Worm (Caenorhabditis elegans) whole organism, young adult: Measurements from ENCODE around the gene F18E9.7.

Source experiments
- F10E7.11 ChIP-seq: sonication (generic microtip); optimal IDR thresholded peaks from 2 replicates; lab custom pipeline; 2017; ENCODE audit warnings: mild to moderate bottlenecking, missing genetic modification characterization, moderate library complexity, missing compliant biosample characterization
- F37B4.10 ChIP-seq: fragments of 200-800 bp; sonication (Bioruptor generic); IDR thresholded peaks from 2 replicates; pipeline ENCODE4 v1.3.6; 2022; ENCODE audit warnings: missing genetic modification characterization, missing compliant biosample characterization
- F57A8.1 ChIP-seq: fragments of 200-800 bp; sonication (Bioruptor generic); optimal IDR thresholded peaks from 2 replicates; lab custom pipeline; 2018; ENCODE audit warnings: mild to moderate bottlenecking, missing genetic modification characterization, moderate library complexity, missing compliant biosample characterization
- K12H6.12 ChIP-seq: fragments of 200-800 bp; sonication (Bioruptor generic); optimal IDR thresholded peaks from 2 replicates; lab custom pipeline; 2018; ENCODE audit warnings: mild to moderate bottlenecking, missing genetic modification characterization, missing compliant biosample characterization
- Y53F4B.3 ChIP-seq: fragments of 200-800 bp; sonication (Bioruptor generic); IDR thresholded peaks from 2 replicates; pipeline ENCODE4 v1.3.6; 2022; ENCODE audit warnings: missing genetic modification reagents, missing genetic modification characterization, missing compliant biosample characterization
- Y56A3A.18 ChIP-seq: fragments of 200-800 bp; sonication (Bioruptor generic); IDR thresholded peaks from 2 replicates; pipeline ENCODE4 v1.3.6; 2022; ENCODE audit warnings: missing genetic modification reagents, missing genetic modification characterization, missing compliant biosample characterization
- Y79H2A.3 ChIP-seq: fragments of 200-800 bp; sonication (Bioruptor generic); conservative IDR thresholded peaks from 2 replicates; pipeline ENCODE4 v1.3.6; 2022; ENCODE audit warnings: missing genetic modification reagents, missing genetic modification characterization, missing compliant biosample characterization
- Y95B8A.8 ChIP-seq: fragments of 200-800 bp; sonication (Bioruptor generic); IDR thresholded peaks from 2 replicates; pipeline ENCODE4 v1.3.6; 2022; ENCODE audit warnings: missing genetic modification reagents, missing genetic modification characterization, missing compliant biosample characterization
- ama-1 ChIP-seq, 3 experiments: fragments of 150-350 bp in 1 of 3; sonication (generic microtip) in 2 of 3; optimal IDR thresholded peaks; 2 replicates each; lab custom pipeline; 2014 to 2018; ENCODE audit warnings: missing biosample characterization in 2 of 3, missing genetic modification characterization in 2 of 3, missing genetic modification reagents in 2 of 3
- athp-1 ChIP-seq: sonication (generic microtip); optimal IDR thresholded peaks from 2 replicates; lab custom pipeline; 2017; ENCODE audit warnings: mild to moderate bottlenecking, missing genetic modification characterization, missing compliant biosample characterization
- attf-6 ChIP-seq: fragments of 200-800 bp; sonication (Bioruptor generic); IDR thresholded peaks from 2 replicates; pipeline ENCODE4 v1.3.6; 2022; ENCODE audit warnings: missing genetic modification reagents, missing genetic modification characterization, missing compliant biosample characterization
- bed-2 ChIP-seq: fragments of 200-800 bp; sonication (Bioruptor generic); IDR thresholded peaks from 2 replicates; pipeline ENCODE4 v1.3.6; 2022; ENCODE audit warnings: missing genetic modification reagents, missing genetic modification characterization, missing compliant biosample characterization
- ccch-3 ChIP-seq: fragments of 200-800 bp; sonication (Bioruptor generic); optimal IDR thresholded peaks from 2 replicates; lab custom pipeline; 2018; ENCODE audit warnings: mild to moderate bottlenecking, missing genetic modification characterization, missing compliant biosample characterization
- ceh-100 ChIP-seq: fragments of 200-800 bp; sonication (Bioruptor generic); IDR thresholded peaks from 2 replicates; pipeline ENCODE4 v1.3.6; 2022; ENCODE audit warnings: missing genetic modification reagents, missing genetic modification characterization, missing compliant biosample characterization
- ceh-27 ChIP-seq: fragments of 200-800 bp; sonication (Bioruptor generic); optimal IDR thresholded peaks from 2 replicates; lab custom pipeline; 2018; ENCODE audit warnings: mild to moderate bottlenecking, missing genetic modification characterization, moderate library complexity, missing compliant biosample characterization
- ceh-58 ChIP-seq: fragments of 200-800 bp; sonication (Bioruptor generic); IDR thresholded peaks from 2 replicates; pipeline ENCODE4 v1.3.6; 2022; ENCODE audit warnings: missing genetic modification characterization, missing compliant biosample characterization
- chd-7 ChIP-seq: sonication (generic microtip); optimal IDR thresholded peaks from 2 replicates; lab custom pipeline; 2016; ENCODE audit warnings: mild to moderate bottlenecking, missing genetic modification characterization, moderate library complexity, missing compliant biosample characterization
- die-1 ChIP-seq: sonication (generic microtip); optimal IDR thresholded peaks from 2 replicates; lab custom pipeline; 2016; ENCODE audit warnings: missing genotype, mild to moderate bottlenecking, missing genetic modification characterization, missing compliant biosample characterization
- efl-1 ChIP-seq: fragments of 150-350 bp; optimal IDR thresholded peaks from 2 replicates; lab custom pipeline; 2014; ENCODE audit warnings: missing biosample characterization, missing genetic modification reagents, missing genetic modification characterization
- egl-18 ChIP-seq: fragments of 200-800 bp; sonication (Bioruptor generic); IDR thresholded peaks from 2 replicates; pipeline ENCODE4 v1.3.6; 2022; ENCODE audit warnings: missing genetic modification reagents, missing genetic modification characterization, missing compliant biosample characterization
- egrh-3 ChIP-seq: fragments of 200-800 bp; sonication (Bioruptor generic); IDR thresholded peaks from 2 replicates; pipeline ENCODE4 v1.3.6; 2022; ENCODE audit warnings: missing genetic modification reagents, missing genetic modification characterization, missing compliant biosample characterization
- fkh-3 ChIP-seq: sonication (generic microtip); optimal IDR thresholded peaks from 2 replicates; lab custom pipeline; 2016; ENCODE audit warnings: mild to moderate bottlenecking, missing genetic modification characterization, missing compliant biosample characterization
- gei-17 ChIP-seq: fragments of 200-800 bp; sonication (Bioruptor generic); optimal IDR thresholded peaks from 2 replicates; lab custom pipeline; 2018; ENCODE audit warnings: mild to moderate bottlenecking, missing genetic modification characterization, missing compliant biosample characterization
- hlh-12 ChIP-seq: sonication (generic microtip); optimal IDR thresholded peaks from 2 replicates; lab custom pipeline; 2016; ENCODE audit warnings: missing genetic modification characterization, missing compliant biosample characterization
- hmg-1.2 ChIP-seq: fragments of 200-800 bp; sonication (Bioruptor generic); IDR thresholded peaks from 2 replicates; pipeline ENCODE4 v1.3.6; 2022; ENCODE audit warnings: missing genetic modification reagents, missing genetic modification characterization, missing compliant biosample characterization
- let-526 ChIP-seq: fragments of 200-800 bp; sonication (Bioruptor generic); IDR thresholded peaks from 2 replicates; pipeline ENCODE4 v1.3.6; 2022; ENCODE audit warnings: missing genetic modification reagents, missing genetic modification characterization, missing compliant biosample characterization
- lin-35 ChIP-seq, 3 experiments: fragments of 150-350 bp in 2 of 3; sonication (generic microtip) in 1 of 3; optimal IDR thresholded peaks; 2 replicates each; lab custom pipeline; 2014 to 2018; ENCODE audit warnings: missing biosample characterization in 3 of 3, missing genetic modification characterization in 3 of 3, missing genetic modification reagents in 3 of 3
- lin-54 ChIP-seq: fragments of 200-800 bp; sonication (Bioruptor generic); optimal IDR thresholded peaks from 2 replicates; lab custom pipeline; 2018; ENCODE audit warnings: mild to moderate bottlenecking, missing genetic modification characterization, missing compliant biosample characterization
- lsl-1 ChIP-seq: fragments of 200-800 bp; sonication (Bioruptor generic); optimal IDR thresholded peaks from 2 replicates; lab custom pipeline; 2018; ENCODE audit warnings: mild to moderate bottlenecking, missing genetic modification characterization, moderate library complexity, missing compliant biosample characterization
- lsy-27 ChIP-seq: sonication (generic microtip); optimal IDR thresholded peaks from 2 replicates; lab custom pipeline; 2017; ENCODE audit warnings: missing genetic modification characterization, mild to moderate bottlenecking, missing compliant biosample characterization, antibody characterized with exemption, missing genotype, borderline replicate concordance; ENCODE audit not compliant: insufficient read depth
- madf-10 ChIP-seq: sonication (generic microtip); optimal IDR thresholded peaks from 2 replicates; lab custom pipeline; 2016; ENCODE audit warnings: mild to moderate bottlenecking, missing genetic modification characterization, missing compliant biosample characterization
- madf-8 ChIP-seq: fragments of 200-800 bp; sonication (Bioruptor generic); conservative IDR thresholded peaks from 2 replicates; pipeline ENCODE4 v1.3.6; 2022; ENCODE audit warnings: missing genetic modification reagents, missing genetic modification characterization, missing compliant biosample characterization
- nfya-1 ChIP-seq: sonication (generic microtip); optimal IDR thresholded peaks from 2 replicates; lab custom pipeline; 2017; ENCODE audit warnings: antibody characterized with exemption, missing compliant biosample characterization, missing genetic modification characterization, borderline replicate concordance; ENCODE audit not compliant: insufficient read depth
- nfya-2 ChIP-seq: fragments of 200-800 bp; sonication (Bioruptor generic); IDR thresholded peaks from 2 replicates; pipeline ENCODE4 v1.3.6; 2022; ENCODE audit warnings: missing genetic modification reagents, missing genetic modification characterization, missing compliant biosample characterization
- nfyb-1 ChIP-seq: fragments of 200-800 bp; sonication (Bioruptor generic); IDR thresholded peaks from 2 replicates; pipeline ENCODE4 v1.3.6; 2022; ENCODE audit warnings: missing genetic modification reagents, missing genetic modification characterization, missing compliant biosample characterization
- nhr-120 ChIP-seq: fragments of 200-800 bp; sonication (Bioruptor generic); IDR thresholded peaks from 2 replicates; pipeline ENCODE4 v1.3.6; 2022; ENCODE audit warnings: missing genetic modification characterization, missing compliant biosample characterization
- nhr-179 ChIP-seq: sonication (generic microtip); optimal IDR thresholded peaks from 2 replicates; lab custom pipeline; 2016; ENCODE audit warnings: mild to moderate bottlenecking, missing genetic modification characterization, missing compliant biosample characterization
- pha-4 ChIP-seq: fragments of 150-350 bp; sonication (generic microtip); optimal IDR thresholded peaks from 2 replicates; lab custom pipeline; 2014; ENCODE audit warnings: missing biosample characterization, missing genetic modification reagents, missing genetic modification characterization
- rcor-1 ChIP-seq: fragments of 200-800 bp; sonication (Bioruptor generic); IDR thresholded peaks from 2 replicates; pipeline ENCODE4 v1.3.6; 2022; ENCODE audit warnings: missing genetic modification reagents, missing genetic modification characterization, missing compliant biosample characterization
- repo-1 ChIP-seq: sonication (generic microtip); optimal IDR thresholded peaks from 2 replicates; lab custom pipeline; 2017; ENCODE audit warnings: mild to moderate bottlenecking, missing genetic modification characterization, missing compliant biosample characterization
- sdz-38 ChIP-seq: sonication (generic microtip); optimal IDR thresholded peaks from 2 replicates; lab custom pipeline; 2016; ENCODE audit warnings: missing genotype, missing genetic modification characterization, missing compliant biosample characterization
- snpc-3.4 ChIP-seq: sonication (generic microtip); optimal IDR thresholded peaks from 2 replicates; lab custom pipeline; 2017; ENCODE audit warnings: missing genetic modification characterization, mild to moderate bottlenecking, missing compliant biosample characterization, antibody characterized with exemption, moderate library complexity, missing genotype, missing genetic modification reagents
- tbp1 ChIP-seq: fragments of 200-800 bp; sonication (Bioruptor generic); optimal IDR thresholded peaks from 2 replicates; lab custom pipeline; 2018; ENCODE audit warnings: mild to moderate bottlenecking, missing genetic modification characterization, missing compliant biosample characterization
- tlf-1 ChIP-seq: fragments of 200-800 bp; sonication (Bioruptor generic); optimal IDR thresholded peaks from 2 replicates; lab custom pipeline; 2018; ENCODE audit warnings: mild to moderate bottlenecking, missing genetic modification characterization, missing compliant biosample characterization
- unc-130 ChIP-seq: sonication (generic microtip); optimal IDR thresholded peaks from 2 replicates; lab custom pipeline; 2016; ENCODE audit warnings: missing genetic modification reagents, missing genetic modification characterization, missing compliant biosample characterization
- zfh-2 ChIP-seq: fragments of 200-800 bp; sonication (Bioruptor generic); conservative IDR thresholded peaks from 2 replicates; pipeline ENCODE4 v1.3.6; 2022; ENCODE audit warnings: missing genetic modification reagents, missing genetic modification characterization, missing compliant biosample characterization
- ztf-3 ChIP-seq: fragments of 200-800 bp; sonication (Bioruptor generic); optimal IDR thresholded peaks from 2 replicates; lab custom pipeline; 2018; ENCODE audit warnings: mild to moderate bottlenecking, missing genetic modification characterization, missing compliant biosample characterization

The F18E9.7 gene

DNA sequence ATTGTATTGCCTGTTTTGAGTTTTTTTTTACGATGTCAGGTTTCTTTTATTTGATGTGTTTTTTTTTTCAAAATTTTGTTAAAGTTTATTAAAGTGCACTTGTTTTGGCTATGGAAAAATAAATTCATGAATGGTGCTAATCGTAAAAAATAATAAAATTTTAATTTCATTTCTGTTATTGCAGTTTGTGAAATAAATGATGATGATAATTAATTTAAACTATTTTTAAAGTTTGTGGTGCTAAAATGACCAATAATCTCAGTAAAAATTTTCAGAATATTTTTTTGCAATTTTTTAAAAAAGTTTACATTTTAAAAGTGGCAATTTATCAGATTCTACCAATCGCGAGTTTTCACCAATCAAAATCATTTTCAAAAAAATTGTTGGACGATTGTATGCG, 46.3 kb upstream of the F18E9.7 start, which contains the start of gene stg-2 (continued):
- TF ChIP-seq repo-1 (tag; lab: Kevin White, UChicago) (no peak), Y56A3A.18 (GFP tag; lab: Robert Waterston, UW) (no peak), Y79H2A.3 (GFP tag; lab: Robert Waterston, UW) (no peak)

DNA sequence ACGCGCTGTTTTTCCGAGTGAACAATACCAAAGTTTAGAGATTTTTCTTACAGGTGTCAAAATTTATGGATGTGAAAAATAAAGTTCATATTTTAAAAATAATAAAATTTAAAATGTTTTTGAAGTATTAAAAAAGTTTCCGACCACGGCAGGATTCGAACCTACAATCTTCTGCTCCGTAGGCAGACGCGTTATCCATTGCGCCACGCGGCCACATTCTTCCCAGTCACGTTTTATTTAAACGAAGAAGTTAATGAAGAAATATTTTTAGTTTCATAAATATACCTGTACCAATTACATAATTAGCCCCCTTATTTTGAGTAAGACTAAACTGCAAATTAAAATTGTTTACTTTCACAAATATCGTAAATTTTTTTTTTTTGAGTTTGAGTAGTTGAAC, 43.1 kb upstream of the F18E9.7 start:
- TF ChIP-seq nhr-120 (GFP tag; lab: Robert Waterston, UW): no peak
- peak; percentile 54 for TF ChIP-seq snpc-3.4 (tag; lab: Kevin White, UChicago)
- no peak for TF ChIP-seq pha-4 (tag; lab: Kevin White, UChicago)
- no peak for TF ChIP-seq ceh-58 (GFP tag; lab: Robert Waterston, UW)
- peak; percentile 45 for TF ChIP-seq madf-10 (tag; lab: Kevin White, UChicago)
- no peak for TF ChIP-seq attf-6 (GFP tag; lab: Robert Waterston, UW)
- TF ChIP-seq F37B4.10 (GFP tag; lab: Robert Waterston, UW): no peak
- TF ChIP-seq die-1: peak; percentile 83
- TF ChIP-seq zfh-2 (GFP tag; lab: Robert Waterston, UW): no peak
- no peak for TF ChIP-seq nfya-2 (GFP tag; lab: Robert Waterston, UW)
- TF ChIP-seq lsl-1: no peak
- peak; percentile 73 for TF ChIP-seq rcor-1
- TF ChIP-seq chd-7 (tag; lab: Kevin White, UChicago): no peak
- TF ChIP-seq ceh-100: no peak
- no peak for TF ChIP-seq F57A8.1
- no peak for TF ChIP-seq egrh-3 (GFP tag; lab: Robert Waterston, UW)
- no peak for TF ChIP-seq nfya-1
- TF ChIP-seq tbp1 (GFP tag; lab: Kevin White, UChicago): peak; percentile 90
- peak; percentile 40 for TF ChIP-seq lin-54
- no peak for TF ChIP-seq bed-2
- TF ChIP-seq nhr-179 (tag; lab: Kevin White, UChicago): no peak
- TF ChIP-seq sdz-38 (tag; lab: Kevin White, UChicago): no peak
- TF ChIP-seq hlh-12 (tag; lab: Kevin White, UChicago): peak; percentile 71
- TF ChIP-seq lsy-27 (tag; lab: Kevin White, UChicago): no peak
- TF ChIP-seq gei-17 (GFP tag; lab: Kevin White, UChicago): no peak
- TF ChIP-seq Y95B8A.8 (GFP tag; lab: Robert Waterston, UW): no peak
- TF ChIP-seq madf-8 (GFP tag; lab: Robert Waterston, UW): no peak
- TF ChIP-seq athp-1 (tag; lab: Kevin White, UChicago): peak; percentile 42
- TF ChIP-seq egl-18 (GFP tag; lab: Robert Waterston, UW): no peak
- no peak for TF ChIP-seq Y53F4B.3
- no peak for TF ChIP-seq K12H6.12 (tag; lab: Kevin White, UChicago)
- TF ChIP-seq fkh-3 (tag; lab: Kevin White, UChicago): no peak
- no peak for TF ChIP-seq ztf-3 (GFP tag; lab: Kevin White, UChicago)
- peak in 1 of 3 experiments; percentile 61 for TF ChIP-seq lin-35 (GFP tag; optimal IDR thresholded peaks at IDR 0.05; lab: Kevin White, UChicago)
- no peak for TF ChIP-seq ama-1 (optimal IDR thresholded peaks at IDR 0.05; lab: Kevin White, UChicago)
- TF ChIP-seq ama-1 (GFP tag; optimal IDR thresholded peaks at IDR 0.05; lab: Kevin White, UChicago): peak; percentile 6 to 65
- TF ChIP-seq nfyb-1 (GFP tag; lab: Robert Waterston, UW): 0 out of 2 replicates have a peak, but pooled peaks have one; percentile 34
- peak; percentile 27 for TF ChIP-seq unc-130 (GFP tag; lab: Kevin White, UChicago)
- no peak for TF ChIP-seq efl-1 (GFP tag; lab: Kevin White, UChicago)
- no peak for TF ChIP-seq F10E7.11 (tag; lab: Kevin White, UChicago)
- TF ChIP-seq ceh-27 (GFP tag; lab: Kevin White, UChicago): no peak
- no peak for TF ChIP-seq ccch-3 (GFP tag; lab: Kevin White, UChicago)
- TF ChIP-seq tlf-1 (GFP tag; lab: Kevin White, UChicago): no peak
- TF ChIP-seq hmg-1.2 (GFP tag; lab: Robert Waterston, UW): peak; percentile 69
- TF ChIP-seq let-526 (GFP tag; lab: Robert Waterston, UW): no peak
